Worm (Caenorhabditis elegans) whole organism, L1 larva: ENCODE results near the gene lsm-1.
A peak's percentile ranks its signal among the peaks of the same experiment; 100 is the strongest.

ENCODE experiments used
- ceh-82 ChIP-seq, 3 experiments: fragments of 150-350 bp in 1 of 3; sonication (generic microtip) in 2 of 3; optimal IDR thresholded peaks; 2 replicates each; lab custom pipeline; 2014 to 2017; ENCODE audit warnings: missing biosample characterization in 3 of 3, missing genetic modification characterization in 3 of 3
- ces-1 ChIP-seq: fragments of 150-350 bp; optimal IDR thresholded peaks from 2 replicates; lab custom pipeline; 2014; ENCODE audit warnings: missing biosample characterization, missing genetic modification reagents, missing genetic modification characterization
- egl-27 ChIP-seq, 2 experiments: fragments of 150-350 bp in 1 of 2; sonication (generic microtip); optimal IDR thresholded peaks; 3 replicates each; lab custom pipeline; 2017 to 2018; ENCODE audit warnings: missing biosample characterization in 2 of 2, missing genetic modification characterization in 2 of 2, missing genetic modification reagents in 2 of 2
- fos-1 ChIP-seq: fragments of 150-350 bp; optimal IDR thresholded peaks from 2 replicates; lab custom pipeline; 2014; ENCODE audit warnings: missing biosample characterization, missing genetic modification characterization
- jun-1 ChIP-seq: fragments of 150-350 bp; optimal IDR thresholded peaks from 2 replicates; lab custom pipeline; 2014; ENCODE audit warnings: missing biosample characterization, missing genetic modification reagents, missing genetic modification characterization
- nhr-76 ChIP-seq: sonication (generic microtip); optimal IDR thresholded peaks from 2 replicates; lab custom pipeline; 2017; ENCODE audit warnings: missing biosample characterization, missing genetic modification characterization
- skn-1 ChIP-seq: fragments of 150-350 bp; optimal IDR thresholded peaks from 2 replicates; lab custom pipeline; 2014; ENCODE audit warnings: missing biosample characterization, missing genetic modification characterization
- snpc-4 ChIP-seq: fragments of 150-350 bp; optimal IDR thresholded peaks from 2 replicates; lab custom pipeline; 2014; ENCODE audit warnings: missing biosample characterization, missing genetic modification characterization

DNA sequence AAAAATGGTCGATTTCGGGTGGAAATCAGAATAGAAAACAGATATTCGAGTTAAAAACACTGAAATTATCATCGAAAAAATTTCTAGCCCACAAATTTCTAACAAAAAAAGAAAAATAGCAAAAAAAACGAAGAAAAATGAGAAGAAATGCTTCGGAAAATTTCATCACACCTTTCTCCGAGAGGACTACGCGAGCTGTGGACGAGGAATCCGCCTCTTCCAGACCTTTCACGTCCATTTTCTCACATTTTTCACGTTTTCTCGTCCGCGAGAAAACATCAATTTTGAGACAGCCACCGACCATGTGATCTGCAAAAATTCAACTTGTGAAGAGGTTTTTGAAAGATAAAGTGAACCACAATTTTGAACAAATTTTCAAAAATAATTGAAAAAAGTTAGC lies 49.7 kb downstream of the lsm-1 start:
- TF ChIP-seq ces-1 (GFP tag; lab: Kevin White, UChicago): no peak
- no peak for TF ChIP-seq nhr-76
- TF ChIP-seq snpc-4: no peak
- TF ChIP-seq skn-1 (tag; lab: Kevin White, UChicago): peak; percentile 1
- TF ChIP-seq ceh-82 (tag; optimal IDR thresholded peaks at IDR 0.05; lab: Kevin White, UChicago): no peak
- no peak for TF ChIP-seq fos-1 (tag; lab: Kevin White, UChicago)
- no peak for TF ChIP-seq egl-27 (tag; optimal IDR thresholded peaks at IDR 0.05; lab: Kevin White, UChicago)
- TF ChIP-seq jun-1 (tag; lab: Kevin White, UChicago): no peak
